Worm (Caenorhabditis elegans) whole organism, early embryonic: Measurements from ENCODE around the gene R04B5.11.

Experiments
- ets-7 ChIP-seq: sonication (generic microtip); optimal IDR thresholded peaks from 2 replicates; lab custom pipeline; 2016; ENCODE audit warnings: missing genotype, missing genetic modification characterization, missing compliant biosample characterization
- flt-1 ChIP-seq: fragments of 200-800 bp; sonication (Bioruptor generic); IDR thresholded peaks from 2 replicates; pipeline ENCODE4 v1.3.6; 2022; ENCODE audit warnings: missing genetic modification characterization, missing compliant biosample characterization
- sea-1 ChIP-seq: fragments of 200-800 bp; sonication (Bioruptor generic); conservative IDR thresholded peaks from 2 replicates; pipeline ENCODE4 v1.3.6; 2022; ENCODE audit warnings: missing genetic modification characterization, missing compliant biosample characterization
- tbx-11 ChIP-seq: fragments of 200-800 bp; sonication (Bioruptor generic); IDR thresholded peaks from 2 replicates; pipeline ENCODE4 v1.3.6; 2022; ENCODE audit warnings: missing genetic modification characterization, missing compliant biosample characterization
- tbx-37 ChIP-seq: fragments of 200-800 bp; sonication (Bioruptor generic); conservative IDR thresholded peaks from 2 replicates; pipeline ENCODE4 v1.3.6; 2022; ENCODE audit warnings: missing genetic modification reagents, missing genetic modification characterization, missing compliant biosample characterization
- tra-4 ChIP-seq: sonication (generic microtip); optimal IDR thresholded peaks from 2 replicates; lab custom pipeline; 2017; ENCODE audit warnings: missing genetic modification characterization, missing compliant biosample characterization

- TF ChIP-seq tra-4 (tag; lab: Kevin White, UChicago) (no peak), ets-7 (tag; lab: Kevin White, UChicago) (no peak), sea-1 (GFP tag; lab: Robert Waterston, UW) (no peak), flt-1 (no peak), tbx-37 (GFP tag; lab: Robert Waterston, UW) (no peak), tbx-11 (no peak)
Observed at ce11 chrV:10070541-10070940, 20.5 kb downstream of the R04B5.11 start, which contains the start of gene nhr-192.
